Fruit fly (Drosophila melanogaster) whole organism, embryonic: ENCODE data around the gene HtrA2.
A peak's percentile ranks its signal among the peaks of the same experiment; 100 is the strongest.

ENCODE experiments used
- Adf1 ChIP-seq: fragments of 200-800 bp; sonication (Bioruptor generic); IDR thresholded peaks from 2 replicates; pipeline ENCODE4 v1.3.6; 2022; ENCODE audit warnings: missing biosample characterization, missing genetic modification characterization
- Asciz ChIP-seq: fragments of 200-800 bp; sonication (Bioruptor generic); optimal IDR thresholded peaks from 2 replicates; lab custom pipeline; 2017; ENCODE audit warnings: missing biosample characterization, mild to moderate bottlenecking, missing genetic modification characterization, missing genetic modification reagents
- CG10147 ChIP-seq: fragments of 200-800 bp; sonication (Bioruptor generic); optimal IDR thresholded peaks from 2 replicates; lab custom pipeline; 2019; ENCODE audit warnings: missing biosample characterization, mild to moderate bottlenecking, missing genetic modification characterization, moderate library complexity
- CG10959 ChIP-seq: fragments of 200-800 bp; sonication (Bioruptor generic); IDR thresholded peaks from 2 replicates; pipeline ENCODE4 v1.3.6; 2022; ENCODE audit warnings: missing biosample characterization, missing genetic modification characterization
- CG11093 ChIP-seq: fragments of 200-800 bp; sonication (Bioruptor generic); IDR thresholded peaks from 3 replicates; pipeline ENCODE4 v1.3.6; 2022; ENCODE audit warnings: missing biosample characterization, missing genetic modification characterization
- CG12219 ChIP-seq: fragments of 200-800 bp; sonication (Bioruptor generic); optimal IDR thresholded peaks from 3 replicates; lab custom pipeline; 2018; ENCODE audit warnings: missing biosample characterization, mild to moderate bottlenecking, missing genetic modification characterization
- CG12391 ChIP-seq: fragments of 200-800 bp; sonication (Bioruptor generic); optimal IDR thresholded peaks from 3 replicates; lab custom pipeline; 2018; ENCODE audit warnings: missing biosample characterization, mild to moderate bottlenecking, missing genetic modification characterization, moderate library complexity
- CG13624 ChIP-seq: fragments of 200-800 bp; sonication (Bioruptor generic); optimal IDR thresholded peaks from 2 replicates; lab custom pipeline; 2016; ENCODE audit warnings: missing biosample characterization, missing genetic modification characterization
- CG13894 ChIP-seq: fragments of 200-800 bp; sonication (Bioruptor generic); optimal IDR thresholded peaks from 3 replicates; lab custom pipeline; 2018; ENCODE audit warnings: missing biosample characterization, mild to moderate bottlenecking, missing genetic modification characterization, moderate library complexity
- CG15479 ChIP-seq: fragments of 200-800 bp; sonication (Bioruptor generic); optimal IDR thresholded peaks from 3 replicates; lab custom pipeline; 2019; ENCODE audit warnings: missing biosample characterization, mild to moderate bottlenecking, missing genetic modification characterization, moderate library complexity
- CG1603 ChIP-seq: fragments of 200-800 bp; sonication (Bioruptor generic); optimal IDR thresholded peaks from 2 replicates; lab custom pipeline; 2019; ENCODE audit warnings: missing biosample characterization, mild to moderate bottlenecking, missing genetic modification characterization, moderate library complexity
- CG18476 ChIP-seq: fragments of 200-800 bp; sonication (Bioruptor generic); optimal IDR thresholded peaks from 2 replicates; lab custom pipeline; 2016; ENCODE audit warnings: missing biosample characterization, mild to moderate bottlenecking, missing genetic modification characterization
- CG18619 ChIP-seq: fragments of 200-800 bp; sonication (Bioruptor generic); optimal IDR thresholded peaks from 3 replicates; lab custom pipeline; 2017; ENCODE audit warnings: missing biosample characterization, mild to moderate bottlenecking, missing genetic modification characterization
- CG2889 ChIP-seq: fragments of 200-800 bp; sonication (Bioruptor generic); IDR thresholded peaks from 3 replicates; pipeline ENCODE4 v1.3.6; 2022; ENCODE audit warnings: missing biosample characterization, missing genetic modification characterization
- CG31388 ChIP-seq: fragments of 200-800 bp; sonication (Bioruptor generic); optimal IDR thresholded peaks from 2 replicates; lab custom pipeline; 2016; ENCODE audit warnings: missing biosample characterization, missing genetic modification characterization
- CG32767 ChIP-seq: fragments of 200-800 bp; sonication (Bioruptor generic); IDR thresholded peaks from 2 replicates; pipeline ENCODE4 v1.3.6; 2022; ENCODE audit warnings: missing biosample characterization, missing genetic modification characterization
- CG42726 ChIP-seq: fragments of 200-800 bp; sonication (Bioruptor generic); IDR thresholded peaks from 2 replicates; pipeline ENCODE4 v1.3.6; 2022; ENCODE audit warnings: missing biosample characterization, missing genetic modification characterization; ENCODE audit not compliant: partially characterized antibody
- CG4328 ChIP-seq: fragments of 200-800 bp; sonication (Bioruptor generic); optimal IDR thresholded peaks from 3 replicates; lab custom pipeline; 2017; ENCODE audit warnings: missing biosample characterization, missing genetic modification reagents, missing genetic modification characterization
- CG4854 ChIP-seq: fragments of 200-800 bp; sonication (Bioruptor generic); optimal IDR thresholded peaks from 2 replicates; lab custom pipeline; 2016; ENCODE audit warnings: missing biosample characterization, missing genetic modification characterization, inconsistent platforms
- CG8388 ChIP-seq: fragments of 200-800 bp; sonication (Bioruptor generic); optimal IDR thresholded peaks from 2 replicates; lab custom pipeline; 2019; ENCODE audit warnings: missing biosample characterization, mild to moderate bottlenecking, missing genetic modification characterization, moderate library complexity
- Camta ChIP-seq: fragments of 200-800 bp; sonication (Bioruptor generic); optimal IDR thresholded peaks from 2 replicates; lab custom pipeline; 2016; ENCODE audit warnings: missing biosample characterization, missing genetic modification characterization
- HHEX ChIP-seq: fragments of 200-800 bp; sonication (Bioruptor generic); optimal IDR thresholded peaks from 3 replicates; lab custom pipeline; 2017; ENCODE audit warnings: missing biosample characterization, mild to moderate bottlenecking, missing genetic modification characterization, missing genetic modification reagents
- Hmx ChIP-seq: fragments of 200-800 bp; sonication (Bioruptor generic); optimal IDR thresholded peaks from 2 replicates; lab custom pipeline; 2016; ENCODE audit warnings: missing biosample characterization, missing genetic modification characterization
- Lpt ChIP-seq: fragments of >200 bp; optimal IDR thresholded peaks from 2 replicates; lab custom pipeline; 2018; ENCODE audit warnings: missing biosample characterization, missing genetic modification characterization
- Oaz ChIP-seq: fragments of 200-800 bp; sonication (Bioruptor generic); IDR thresholded peaks from 2 replicates; pipeline ENCODE4 v1.3.6; 2022; ENCODE audit warnings: missing biosample characterization, missing genetic modification characterization
- Optix ChIP-seq: fragments of 200-800 bp; sonication (Bioruptor generic); IDR thresholded peaks from 3 replicates; pipeline ENCODE4 v1.3.6; 2022; ENCODE audit warnings: missing biosample characterization, missing genetic modification characterization
- Sin3A ChIP-seq: fragments of >200 bp; optimal IDR thresholded peaks from 2 replicates; lab custom pipeline; 2018
- bigmax ChIP-seq: fragments of 200-800 bp; sonication (Bioruptor generic); optimal IDR thresholded peaks from 2 replicates; lab custom pipeline; 2018; ENCODE audit warnings: missing biosample characterization, mild to moderate bottlenecking, missing genetic modification characterization
- chinmo ChIP-seq: fragments of 200-800 bp; sonication (Bioruptor generic); IDR thresholded peaks from 4 replicates; pipeline ENCODE4 v1.3.6; 2022; ENCODE audit warnings: missing biosample characterization, missing genetic modification characterization; ENCODE audit not compliant: partially characterized antibody
- dan ChIP-seq: fragments of 200-800 bp; sonication (Bioruptor generic); IDR thresholded peaks from 2 replicates; pipeline ENCODE4 v1.3.6; 2022; ENCODE audit warnings: missing biosample characterization, missing genetic modification characterization
- danr ChIP-seq: fragments of 200-800 bp; sonication (Bioruptor generic); IDR thresholded peaks from 2 replicates; pipeline ENCODE4 v1.3.6; 2022; ENCODE audit warnings: missing biosample characterization, missing genetic modification characterization
- dati ChIP-seq: fragments of 200-800 bp; sonication (Bioruptor generic); IDR thresholded peaks from 2 replicates; pipeline ENCODE4 v1.3.6; 2022; ENCODE audit warnings: missing biosample characterization, missing genetic modification characterization
- disco-r ChIP-seq: fragments of 200-800 bp; sonication (Bioruptor generic); optimal IDR thresholded peaks from 2 replicates; lab custom pipeline; 2016; ENCODE audit warnings: missing biosample characterization, missing genetic modification characterization
- ems ChIP-seq: fragments of 200-800 bp; sonication (Bioruptor generic); optimal IDR thresholded peaks from 3 replicates; lab custom pipeline; 2016; ENCODE audit warnings: missing biosample characterization, missing genetic modification characterization
- gce ChIP-seq: fragments of 200-800 bp; sonication (Bioruptor generic); IDR thresholded peaks from 3 replicates; pipeline ENCODE4 v1.3.6; 2022; ENCODE audit warnings: missing biosample characterization, missing genetic modification characterization
- gsb ChIP-seq: fragments of 200-800 bp; sonication (Bioruptor generic); IDR thresholded peaks from 2 replicates; pipeline ENCODE4 v1.3.6; 2022; ENCODE audit warnings: missing biosample characterization, missing genetic modification characterization
- h ChIP-seq: fragments of >200 bp; optimal IDR thresholded peaks from 2 replicates; lab custom pipeline; 2017
- hkb ChIP-seq, 2 experiments: fragments of 200-800 bp in 1 of 2; fragments of >200 bp in 1 of 2; sonication (Bioruptor generic) in 1 of 2; IDR thresholded peaks in 1 of 2; optimal IDR thresholded peaks in 1 of 2; 2 replicates each; pipeline versions ENCODE4 v1.3.6 to Lab custom; 2017 to 2022; ENCODE audit warnings: missing biosample characterization in 1 of 2, missing genetic modification characterization in 1 of 2
- hth ChIP-seq: fragments of >200 bp; optimal IDR thresholded peaks from 2 replicates; lab custom pipeline; 2017; ENCODE audit warnings: inconsistent platforms
- ken ChIP-seq: fragments of 200-800 bp; sonication (Bioruptor generic); IDR thresholded peaks from 3 replicates; pipeline ENCODE4 v1.3.6; 2022; ENCODE audit warnings: missing biosample characterization, missing genetic modification characterization
- kni ChIP-seq: fragments of 200-800 bp; sonication (Bioruptor generic); optimal IDR thresholded peaks from 3 replicates; lab custom pipeline; 2017; ENCODE audit warnings: mild to moderate bottlenecking, missing biosample characterization, missing genetic modification reagents, missing genetic modification characterization
- mld ChIP-seq: fragments of 200-800 bp; sonication (Bioruptor generic); IDR thresholded peaks from 3 replicates; pipeline ENCODE4 v1.3.6; 2022; ENCODE audit warnings: missing biosample characterization, missing genetic modification characterization; ENCODE audit not compliant: partially characterized antibody
- nau ChIP-seq: fragments of 200-800 bp; sonication (Bioruptor generic); optimal IDR thresholded peaks from 3 replicates; lab custom pipeline; 2017; ENCODE audit warnings: missing biosample characterization, mild to moderate bottlenecking, missing genetic modification characterization, missing genetic modification reagents
- nmo ChIP-seq: fragments of 200-800 bp; sonication (Bioruptor generic); optimal IDR thresholded peaks from 2 replicates; lab custom pipeline; 2018; ENCODE audit warnings: missing biosample characterization, mild to moderate bottlenecking, missing genetic modification characterization, moderate library complexity
- row ChIP-seq: fragments of 200-800 bp; sonication (Bioruptor generic); IDR thresholded peaks from 3 replicates; pipeline ENCODE4 v1.3.6; 2022; ENCODE audit warnings: missing biosample characterization, missing genetic modification characterization
- schlank ChIP-seq: fragments of 200-800 bp; sonication (Bioruptor generic); optimal IDR thresholded peaks from 2 replicates; lab custom pipeline; 2018; ENCODE audit warnings: missing biosample characterization, mild to moderate bottlenecking, missing genetic modification characterization
- sisA ChIP-seq: fragments of 200-800 bp; sonication (Bioruptor generic); IDR thresholded peaks from 2 replicates; pipeline ENCODE4 v1.3.6; 2022; ENCODE audit warnings: missing biosample characterization, missing genetic modification characterization
- slou ChIP-seq: fragments of 200-800 bp; sonication (Bioruptor generic); optimal IDR thresholded peaks from 3 replicates; lab custom pipeline; 2016; ENCODE audit warnings: missing biosample characterization, missing genetic modification characterization
- sr ChIP-seq: fragments of 200-800 bp; sonication (Bioruptor generic); IDR thresholded peaks from 3 replicates; pipeline ENCODE4 v1.3.6; 2022; ENCODE audit warnings: missing biosample characterization, missing genetic modification characterization
- toy ChIP-seq: fragments of 200-800 bp; sonication (Bioruptor generic); IDR thresholded peaks from 2 replicates; pipeline ENCODE4 v1.3.6; 2022; ENCODE audit warnings: missing biosample characterization, missing genetic modification characterization

The HtrA2 gene

dm6 chr3R:14511123-14511908, at the start of gene HtrA2, which contains the start of gene mRpL11 (continued):
- TF ChIP-seq CG11093 (GFP tag; lab: Robert Waterston, UW) (0 out of 3 replicates have a peak, but pooled peaks have one; percentile 22), chinmo (no peak), hkb (optimal IDR thresholded peaks at IDR 0.05; lab: Kevin White, UChicago) (peak; percentile 22), hkb (GFP tag; IDR thresholded peaks at IDR 0.05; lab: Robert Waterston, UW) (no peak), Hmx (GFP tag; lab: Kevin White, UChicago) (no peak), ken (GFP tag; lab: Robert Waterston, UW) (peak; percentile 63; the same call in 2 of the 3 replicates), dati (GFP tag; lab: Robert Waterston, UW) (no peak), kni (GFP tag; lab: Kevin White, UChicago) (no peak), h (lab: Kevin White, UChicago) (no peak), Adf1 (no peak), CG8388 (GFP tag; lab: Kevin White, UChicago) (peak; percentile 37), hth (lab: Kevin White, UChicago) (no peak), slou (GFP tag; lab: Kevin White, UChicago) (peak; percentile 57), bigmax (GFP tag; lab: Kevin White, UChicago) (no peak), CG15479 (peak; percentile 49), schlank (tag; lab: Kevin White, UChicago) (peak; percentile 31), sisA (GFP tag; lab: Robert Waterston, UW) (no peak; the same call in 1 of the 2 replicates), nmo (GFP tag; lab: Kevin White, UChicago) (peak; percentile 85), Sin3A (peak; percentile 90), Lpt (GFP tag; lab: Kevin White, UChicago) (no peak), CG4328 (GFP tag; lab: Kevin White, UChicago) (peak; percentile 18), CG18476 (peak; percentile 19), toy (GFP tag; lab: Robert Waterston, UW) (no peak), CG10147 (GFP tag; lab: Kevin White, UChicago) (peak; percentile 30), Camta (GFP tag; lab: Kevin White, UChicago) (peak; percentile 59), mld (GFP tag; lab: Robert Waterston, UW) (0 out of 3 replicates have a peak, but pooled peaks have one; percentile 53), CG4854 (GFP tag; lab: Kevin White, UChicago) (peak; percentile 42), disco-r (GFP tag; lab: Kevin White, UChicago) (peak; percentile 40), CG42726 (GFP tag; lab: Robert Waterston, UW) (peak; percentile 72), HHEX (GFP tag; lab: Kevin White, UChicago) (no peak), CG1603 (tag; lab: Kevin White, UChicago) (peak; percentile 48), Asciz (peak; percentile 21), CG13894 (tag; lab: Kevin White, UChicago) (no peak), sr (GFP tag; lab: Robert Waterston, UW) (no peak), row (GFP tag; lab: Robert Waterston, UW) (peak; percentile 94), gsb (no peak), gce (GFP tag; lab: Robert Waterston, UW) (no peak), CG18619 (GFP tag; lab: Kevin White, UChicago) (peak; percentile 44), CG32767 (no peak), nau (GFP tag; lab: Kevin White, UChicago) (peak; percentile 21), Oaz (GFP tag; lab: Robert Waterston, UW) (no peak), CG10959 (GFP tag; lab: Robert Waterston, UW) (peak; percentile 5; the same call in 1 of the 2 replicates), CG2889 (GFP tag; lab: Robert Waterston, UW) (no peak), CG31388 (GFP tag; lab: Kevin White, UChicago) (no peak), dan (no peak), CG12219 (no peak), CG12391 (tag; lab: Kevin White, UChicago) (peak; percentile 77), CG13624 (peak; percentile 72), Optix (GFP tag; lab: Robert Waterston, UW) (no peak), ems (GFP tag; lab: Kevin White, UChicago) (peak; percentile 69), danr (GFP tag; lab: Robert Waterston, UW) (no peak)
